Fruit fly (Drosophila melanogaster) whole organism, embryonic: ENCODE measurements around the gene Psf2.

Experiments
- Antp ChIP-seq: fragments of 200-800 bp; sonication (Bioruptor generic); optimal IDR thresholded peaks from 3 replicates; lab custom pipeline; 2016; ENCODE audit warnings: missing biosample characterization, missing genetic modification characterization
- B-H2 ChIP-seq: fragments of 200-800 bp; sonication (Bioruptor generic); optimal IDR thresholded peaks from 2 replicates; lab custom pipeline; 2018; ENCODE audit warnings: missing biosample characterization, mild to moderate bottlenecking, missing genetic modification characterization
- CG10366 ChIP-seq: fragments of 200-800 bp; sonication (Bioruptor generic); IDR thresholded peaks from 2 replicates; pipeline ENCODE4 v1.3.6; 2022; ENCODE audit warnings: missing biosample characterization, missing genetic modification characterization
- CG10565 ChIP-seq: fragments of 200-800 bp; sonication (Bioruptor generic); optimal IDR thresholded peaks from 3 replicates; lab custom pipeline; 2016; ENCODE audit warnings: missing biosample characterization, mild to moderate bottlenecking, missing genetic modification characterization
- CG11085 ChIP-seq: fragments of 200-800 bp; sonication (Bioruptor generic); IDR thresholded peaks from 2 replicates; pipeline ENCODE4 v1.3.6; 2022; ENCODE audit warnings: missing biosample characterization, missing genetic modification characterization
- CG12236 ChIP-seq: fragments of 200-800 bp; sonication (Bioruptor generic); optimal IDR thresholded peaks from 2 replicates; lab custom pipeline; 2016; ENCODE audit warnings: missing biosample characterization, missing genetic modification characterization
- CG12744 ChIP-seq: fragments of 200-800 bp; sonication (Bioruptor generic); optimal IDR thresholded peaks from 2 replicates; lab custom pipeline; 2016; ENCODE audit warnings: missing biosample characterization, missing genetic modification characterization
- CG17829 ChIP-seq: fragments of 200-800 bp; optimal IDR thresholded peaks from 2 replicates; lab custom pipeline; 2019; ENCODE audit warnings: missing biosample characterization, mild to moderate bottlenecking, missing genetic modification characterization, moderate library complexity
- CG2116 ChIP-seq: fragments of 200-800 bp; sonication (Bioruptor generic); optimal IDR thresholded peaks from 3 replicates; lab custom pipeline; 2018; ENCODE audit warnings: missing biosample characterization, mild to moderate bottlenecking, missing genetic modification characterization
- CG30020 ChIP-seq: fragments of 200-800 bp; optimal IDR thresholded peaks from 2 replicates; lab custom pipeline; 2019; ENCODE audit warnings: missing biosample characterization, mild to moderate bottlenecking, missing genetic modification characterization, moderate library complexity
- CG30403 ChIP-seq: fragments of 200-800 bp; sonication (Bioruptor generic); optimal IDR thresholded peaks from 3 replicates; lab custom pipeline; 2016; ENCODE audit warnings: missing biosample characterization, missing genetic modification characterization
- CG30431 ChIP-seq: fragments of 200-800 bp; sonication (Bioruptor generic); optimal IDR thresholded peaks from 2 replicates; lab custom pipeline; 2017; ENCODE audit warnings: missing biosample characterization, missing genetic modification characterization
- CG4282 ChIP-seq: fragments of 200-800 bp; sonication (Bioruptor generic); optimal IDR thresholded peaks from 2 replicates; lab custom pipeline; 2016; ENCODE audit warnings: missing biosample characterization, missing genetic modification characterization
- CG4730 ChIP-seq: fragments of 200-800 bp; sonication (Bioruptor generic); IDR thresholded peaks from 2 replicates; pipeline ENCODE4 v1.3.6; 2022; ENCODE audit warnings: missing biosample characterization, missing genetic modification characterization
- CG5180 ChIP-seq: fragments of 200-800 bp; sonication (Bioruptor generic); optimal IDR thresholded peaks from 3 replicates; lab custom pipeline; 2017; ENCODE audit warnings: missing biosample characterization, missing genetic modification characterization, mild to moderate bottlenecking, moderate library complexity, missing genetic modification reagents
- CG6813 ChIP-seq: fragments of 200-800 bp; sonication (Bioruptor generic); optimal IDR thresholded peaks from 2 replicates; lab custom pipeline; 2017; ENCODE audit warnings: missing biosample characterization, missing genetic modification characterization, mild to moderate bottlenecking, moderate library complexity, missing genetic modification reagents
- CG7987 ChIP-seq: fragments of 200-800 bp; sonication (Bioruptor generic); optimal IDR thresholded peaks from 2 replicates; lab custom pipeline; 2018; ENCODE audit warnings: missing biosample characterization, mild to moderate bottlenecking, missing genetic modification characterization, moderate library complexity
- CG8478 ChIP-seq: fragments of >200 bp; optimal IDR thresholded peaks from 2 replicates; lab custom pipeline; 2018
- CG9932 ChIP-seq: fragments of 200-800 bp; sonication (Bioruptor generic); IDR thresholded peaks from 2 replicates; pipeline ENCODE4 v1.3.6; 2022; ENCODE audit warnings: missing biosample characterization, missing genetic modification characterization
- E2f1 ChIP-seq: fragments of 200-800 bp; sonication (Bioruptor generic); IDR thresholded peaks from 2 replicates; pipeline ENCODE4 v1.3.6; 2022; ENCODE audit warnings: missing biosample characterization, missing genetic modification characterization
- Gug ChIP-seq: fragments of 200-800 bp; sonication (Bioruptor generic); IDR thresholded peaks from 4 replicates; pipeline ENCODE4 v1.3.6; 2022; ENCODE audit warnings: missing biosample characterization, missing genetic modification characterization
- H15 ChIP-seq: fragments of 200-800 bp; sonication (Bioruptor generic); IDR thresholded peaks from 3 replicates; pipeline ENCODE4 v1.3.6; 2022; ENCODE audit warnings: missing biosample characterization, missing genetic modification characterization
- H2.0 ChIP-seq: fragments of 200-800 bp; sonication (Bioruptor generic); IDR thresholded peaks from 2 replicates; pipeline ENCODE4 v1.3.6; 2022; ENCODE audit warnings: missing biosample characterization, missing genetic modification characterization
- NfI ChIP-seq: fragments of 200-800 bp; sonication (Bioruptor generic); optimal IDR thresholded peaks from 3 replicates; lab custom pipeline; 2018; ENCODE audit warnings: missing biosample characterization, mild to moderate bottlenecking, missing genetic modification characterization, moderate library complexity
- Six4 ChIP-seq: fragments of 200-800 bp; sonication (Bioruptor generic); optimal IDR thresholded peaks from 2 replicates; lab custom pipeline; 2016; ENCODE audit warnings: missing biosample characterization, missing genetic modification characterization
- Sox102F ChIP-seq: fragments of 200-800 bp; sonication (Bioruptor generic); optimal IDR thresholded peaks from 2 replicates; lab custom pipeline; 2018; ENCODE audit warnings: missing biosample characterization, mild to moderate bottlenecking, missing genetic modification characterization, moderate library complexity
- Sry-β ChIP-seq: fragments of 200-800 bp; sonication (Bioruptor generic); optimal IDR thresholded peaks from 2 replicates; lab custom pipeline; 2018; ENCODE audit warnings: missing biosample characterization, mild to moderate bottlenecking, missing genetic modification characterization, moderate library complexity
- Xbp1 ChIP-seq: fragments of 200-800 bp; sonication (Bioruptor generic); optimal IDR thresholded peaks from 3 replicates; lab custom pipeline; 2016; ENCODE audit warnings: missing biosample characterization, mild to moderate bottlenecking, missing genetic modification characterization
- YL-1 ChIP-seq: fragments of 200-800 bp; sonication (Bioruptor generic); optimal IDR thresholded peaks from 3 replicates; lab custom pipeline; 2017; ENCODE audit warnings: missing biosample characterization, mild to moderate bottlenecking, missing genetic modification characterization
- br ChIP-seq: fragments of >200 bp; optimal IDR thresholded peaks from 2 replicates; lab custom pipeline; 2017
- croc ChIP-seq: fragments of 200-800 bp; sonication (Bioruptor generic); conservative IDR thresholded peaks from 3 replicates; pipeline ENCODE4 v1.3.6; 2022; ENCODE audit warnings: missing biosample characterization, missing genetic modification characterization
- dati ChIP-seq: fragments of 200-800 bp; sonication (Bioruptor generic); IDR thresholded peaks from 2 replicates; pipeline ENCODE4 v1.3.6; 2022; ENCODE audit warnings: missing biosample characterization, missing genetic modification characterization
- disco-r ChIP-seq: fragments of 200-800 bp; sonication (Bioruptor generic); optimal IDR thresholded peaks from 2 replicates; lab custom pipeline; 2016; ENCODE audit warnings: missing biosample characterization, missing genetic modification characterization
- dmrt99B ChIP-seq: fragments of 200-800 bp; sonication (Bioruptor generic); optimal IDR thresholded peaks from 2 replicates; lab custom pipeline; 2018; ENCODE audit warnings: missing biosample characterization, mild to moderate bottlenecking, missing genetic modification characterization, moderate library complexity
- ems ChIP-seq: fragments of 200-800 bp; sonication (Bioruptor generic); optimal IDR thresholded peaks from 3 replicates; lab custom pipeline; 2016; ENCODE audit warnings: missing biosample characterization, missing genetic modification characterization
- fd96Cb ChIP-seq: fragments of 200-800 bp; sonication (Bioruptor generic); optimal IDR thresholded peaks from 2 replicates; lab custom pipeline; 2018; ENCODE audit warnings: missing biosample characterization, mild to moderate bottlenecking, missing genetic modification characterization, moderate library complexity
- fu2 ChIP-seq: fragments of 200-800 bp; sonication (Bioruptor generic); optimal IDR thresholded peaks from 2 replicates; lab custom pipeline; 2016; ENCODE audit warnings: missing biosample characterization, missing genetic modification characterization
- gce ChIP-seq: fragments of 200-800 bp; sonication (Bioruptor generic); IDR thresholded peaks from 3 replicates; pipeline ENCODE4 v1.3.6; 2022; ENCODE audit warnings: missing biosample characterization, missing genetic modification characterization
- gcm2 ChIP-seq: fragments of 200-800 bp; sonication (Bioruptor generic); optimal IDR thresholded peaks from 2 replicates; lab custom pipeline; 2016; ENCODE audit warnings: missing biosample characterization, missing genetic modification characterization
- gem ChIP-seq: fragments of 200-800 bp; sonication (Bioruptor generic); optimal IDR thresholded peaks from 2 replicates; lab custom pipeline; 2019; ENCODE audit warnings: missing biosample characterization, mild to moderate bottlenecking, missing genetic modification characterization, moderate library complexity
- her ChIP-seq: fragments of 200-800 bp; sonication (Bioruptor generic); optimal IDR thresholded peaks from 2 replicates; lab custom pipeline; 2016; ENCODE audit warnings: missing biosample characterization, missing genetic modification characterization
- hth ChIP-seq: fragments of >200 bp; optimal IDR thresholded peaks from 2 replicates; lab custom pipeline; 2017; ENCODE audit warnings: inconsistent platforms
- ind ChIP-seq: fragments of 200-800 bp; sonication (Bioruptor generic); optimal IDR thresholded peaks from 3 replicates; lab custom pipeline; 2016; ENCODE audit warnings: missing biosample characterization, missing genetic modification characterization
- kay ChIP-seq: fragments of 200-800 bp; sonication (Bioruptor generic); optimal IDR thresholded peaks from 2 replicates; lab custom pipeline; 2016; ENCODE audit warnings: missing biosample characterization, missing genetic modification characterization
- lola ChIP-seq, 3 experiments: fragments of >200 bp in 2 of 3; fragments of 200-800 bp in 1 of 3; sonication (Bioruptor generic) in 1 of 3; optimal IDR thresholded peaks; 2 replicates each; lab custom pipeline; 2017 to 2019; ENCODE audit warnings: missing biosample characterization in 3 of 3, missing genetic modification characterization in 3 of 3, mild to moderate bottlenecking in 1 of 3, moderate library complexity in 1 of 3
- nerfin-2 ChIP-seq: fragments of 200-800 bp; sonication (Bioruptor generic); IDR thresholded peaks from 2 replicates; pipeline ENCODE4 v1.3.6; 2022; ENCODE audit warnings: missing biosample characterization, missing genetic modification characterization; ENCODE audit not compliant: partially characterized antibody
- pros ChIP-seq: fragments of 200-800 bp; sonication (Bioruptor generic); optimal IDR thresholded peaks from 3 replicates; lab custom pipeline; 2019; ENCODE audit warnings: missing biosample characterization, mild to moderate bottlenecking, missing genetic modification characterization, moderate library complexity
- pzg ChIP-seq: fragments of 200-800 bp; sonication (Bioruptor generic); optimal IDR thresholded peaks from 3 replicates; lab custom pipeline; 2018; ENCODE audit warnings: missing biosample characterization, mild to moderate bottlenecking, missing genetic modification characterization, moderate library complexity
- sisA ChIP-seq: fragments of 200-800 bp; sonication (Bioruptor generic); IDR thresholded peaks from 2 replicates; pipeline ENCODE4 v1.3.6; 2022; ENCODE audit warnings: missing biosample characterization, missing genetic modification characterization
- sr ChIP-seq: fragments of 200-800 bp; sonication (Bioruptor generic); IDR thresholded peaks from 3 replicates; pipeline ENCODE4 v1.3.6; 2022; ENCODE audit warnings: missing biosample characterization, missing genetic modification characterization
- toy ChIP-seq: fragments of 200-800 bp; sonication (Bioruptor generic); IDR thresholded peaks from 2 replicates; pipeline ENCODE4 v1.3.6; 2022; ENCODE audit warnings: missing biosample characterization, missing genetic modification characterization
- tx ChIP-seq: fragments of 200-800 bp; sonication (Bioruptor generic); optimal IDR thresholded peaks from 2 replicates; lab custom pipeline; 2016; ENCODE audit warnings: missing biosample characterization, missing genetic modification characterization
- unc-4 ChIP-seq: fragments of 200-800 bp; sonication (Bioruptor generic); IDR thresholded peaks from 2 replicates; pipeline ENCODE4 v1.3.6; 2022; ENCODE audit warnings: missing biosample characterization, missing genetic modification characterization; ENCODE audit not compliant: partially characterized antibody

Gene Psf2

dm6 chr2L:4417982-4418381 is 30.8 kb upstream of the Psf2 start (continued):
- no peak for TF ChIP-seq fu2 (GFP tag; lab: Kevin White, UChicago)
- peak; percentile 13; the same call in 1 of the 3 replicates for TF ChIP-seq croc
- 0 out of 2 replicates have a peak, but pooled peaks have one; percentile 24 for TF ChIP-seq sisA
- no peak for TF ChIP-seq unc-4 (GFP tag; lab: Robert Waterston, UW)
- TF ChIP-seq CG10366 (GFP tag; lab: Robert Waterston, UW): peak; percentile 38
- TF ChIP-seq H2.0 (GFP tag; lab: Robert Waterston, UW): 0 out of 2 replicates have a peak, but pooled peaks have one; percentile 35
- TF ChIP-seq toy (GFP tag; lab: Robert Waterston, UW): no peak
- TF ChIP-seq CG5180 (GFP tag; lab: Kevin White, UChicago): no peak
- TF ChIP-seq CG9932 (GFP tag; lab: Robert Waterston, UW): 0 out of 2 replicates have a peak, but pooled peaks have one; percentile 16
- no peak for TF ChIP-seq Sox102F (GFP tag; lab: Kevin White, UChicago)
- no peak for TF ChIP-seq pros (GFP tag; lab: Kevin White, UChicago)
- peak; percentile 32 for TF ChIP-seq ind (GFP tag; lab: Kevin White, UChicago)
- no peak for TF ChIP-seq CG30403 (GFP tag; lab: Kevin White, UChicago)
- no peak for TF ChIP-seq CG12236 (GFP tag; lab: Kevin White, UChicago)
- TF ChIP-seq CG30431 (GFP tag; lab: Kevin White, UChicago): no peak
- no peak for TF ChIP-seq disco-r
- no peak for TF ChIP-seq gem
- TF ChIP-seq Xbp1 (GFP tag; lab: Kevin White, UChicago): peak; percentile 1
- TF ChIP-seq CG12744 (GFP tag; lab: Kevin White, UChicago): no peak
- TF ChIP-seq Sry-β (GFP tag; lab: Kevin White, UChicago): no peak
- TF ChIP-seq CG2116 (GFP tag; lab: Kevin White, UChicago): no peak
- no peak for TF ChIP-seq CG7987 (GFP tag; lab: Kevin White, UChicago)
- TF ChIP-seq dati (GFP tag; lab: Robert Waterston, UW): no peak
- no peak for TF ChIP-seq E2f1 (GFP tag; lab: Robert Waterston, UW)
- TF ChIP-seq hth (lab: Kevin White, UChicago): no peak
- no peak for TF ChIP-seq nerfin-2 (GFP tag; lab: Robert Waterston, UW)
- no peak for TF ChIP-seq tx
- no peak for TF ChIP-seq CG10565 (GFP tag; lab: Kevin White, UChicago)
- no peak for TF ChIP-seq CG6813
- TF ChIP-seq B-H2: no peak
- TF ChIP-seq CG4730 (GFP tag; lab: Robert Waterston, UW): no peak
- no peak for TF ChIP-seq CG4282 (GFP tag; lab: Kevin White, UChicago)
- TF ChIP-seq Six4: no peak
- TF ChIP-seq H15 (GFP tag; lab: Robert Waterston, UW): no peak
- no peak for TF ChIP-seq lola (GFP tag; optimal IDR thresholded peaks at IDR 0.05; lab: Kevin White, UChicago)
- peak; percentile 18 for TF ChIP-seq dmrt99B (tag; lab: Kevin White, UChicago)
- TF ChIP-seq CG8478 (lab: Kevin White, UChicago): no peak
- no peak for TF ChIP-seq fd96Cb
- no peak for TF ChIP-seq Gug (GFP tag; lab: Robert Waterston, UW)
- TF ChIP-seq sr (GFP tag; lab: Robert Waterston, UW): peak; percentile 59; the same call in 1 of the 3 replicates
- no peak for TF ChIP-seq CG17829 (tag; lab: Kevin White, UChicago)
- no peak for TF ChIP-seq YL-1
- TF ChIP-seq her (GFP tag; lab: Kevin White, UChicago): no peak
- TF ChIP-seq NfI (GFP tag; lab: Kevin White, UChicago): no peak
- no peak for TF ChIP-seq kay (GFP tag; lab: Kevin White, UChicago)
- no peak for TF ChIP-seq ems (GFP tag; lab: Kevin White, UChicago)
- TF ChIP-seq Antp (GFP tag; lab: Kevin White, UChicago): no peak
- no peak for TF ChIP-seq br
- TF ChIP-seq pzg (GFP tag; lab: Kevin White, UChicago): no peak
- TF ChIP-seq CG30020 (tag; lab: Kevin White, UChicago): no peak
- TF ChIP-seq gce: no peak
- no peak for TF ChIP-seq CG11085 (GFP tag; lab: Robert Waterston, UW)
- TF ChIP-seq gcm2: no peak
